Worm (Caenorhabditis elegans): ENCODE data around the gene T02G5.3.

Gene T02G5.3

ce11 chrII:7050021-7050722 is 43.0 kb upstream of the T02G5.3 start, which contains the start of the genes tcer-1 and ZK1127.5 (continued):
- TF ChIP-seq dmd-4 (tag; optimal IDR thresholded peaks at IDR 0.05) (no peak), ZK546.5 (tag; optimal IDR thresholded peaks at IDR 0.05) (no peak), mab-5 (tag; optimal IDR thresholded peaks at IDR 0.05) (no peak), Y55F3AM.14 (GFP tag; optimal IDR thresholded peaks at IDR 0.05) (no peak), elt-3 (tag; optimal IDR thresholded peaks at IDR 0.05) (no peak), snpc-4 (tag; optimal IDR thresholded peaks at IDR 0.05) (peak; percentile 40)

ce11 chrII:7051778-7052177 is 41.4 kb upstream of the T02G5.3 start, which contains the start of gene ZK1127.12:
ZK1127.12 (plus strand) TSS chrII:7052078.
- TF ChIP-seq F13H6.1 (tag; optimal IDR thresholded peaks at IDR 0.05) = no peak
- TF ChIP-seq nhr-12 (tag; optimal IDR thresholded peaks at IDR 0.05) = no peak
- no peak for TF ChIP-seq ceh-82 (tag; optimal IDR thresholded peaks at IDR 0.05)
- TF ChIP-seq aly-2 (tag; optimal IDR thresholded peaks at IDR 0.05) = no peak
- TF ChIP-seq lsy-2 (tag; optimal IDR thresholded peaks at IDR 0.05) = no peak
- no peak for TF ChIP-seq ZK546.5 (tag; optimal IDR thresholded peaks at IDR 0.05)
- TF ChIP-seq ztf-1 (GFP tag; conservative IDR thresholded peaks at IDR 0.05) = no peak
- TF ChIP-seq mbf-1 (tag; optimal IDR thresholded peaks at IDR 0.05) = no peak
- no peak for TF ChIP-seq ama-1 (optimal IDR thresholded peaks at IDR 0.05)
- no peak for TF ChIP-seq mdl-1 (tag; optimal IDR thresholded peaks at IDR 0.05)

ce11 chrII:7053001-7053400 is 40.2 kb upstream of the T02G5.3 start, which contains the start of gene ZK1127.13:
ZK1127.13 (plus strand) TSS chrII:7053301.
- TF ChIP-seq lin-11 (tag; optimal IDR thresholded peaks at IDR 0.05) (no peak), ceh-82 (tag; optimal IDR thresholded peaks at IDR 0.05) (no peak), lsy-2 (tag; optimal IDR thresholded peaks at IDR 0.05) (no peak), unc-62 (GFP tag; optimal IDR thresholded peaks at IDR 0.05) (no peak), ama-1 (optimal IDR thresholded peaks at IDR 0.05) (no peak), unc-39 (tag; optimal IDR thresholded peaks at IDR 0.05) (no peak), sem-4 (tag; optimal IDR thresholded peaks at IDR 0.05) (no peak), nhr-237 (tag; optimal IDR thresholded peaks at IDR 0.05) (no peak), egl-27 (tag; optimal IDR thresholded peaks at IDR 0.05) (no peak), sma-3 (GFP tag; optimal IDR thresholded peaks at IDR 0.05) (no peak), fos-1 (tag; optimal IDR thresholded peaks at IDR 0.05) (no peak), F13H6.1 (tag; optimal IDR thresholded peaks at IDR 0.05) (no peak), zag-1 (tag; optimal IDR thresholded peaks at IDR 0.05) (no peak), elt-3 (tag; optimal IDR thresholded peaks at IDR 0.05) (no peak), C34F6.9 (tag; optimal IDR thresholded peaks at IDR 0.05) (no peak), blmp-1 (tag; optimal IDR thresholded peaks at IDR 0.05; ENCODE audit: insufficient read depth) (no peak), nhr-25 (tag; optimal IDR thresholded peaks at IDR 0.05) (no peak)

- TF ChIP-seq mbf-1 (tag; optimal IDR thresholded peaks at IDR 0.05) (no peak), snpc-4 (tag; optimal IDR thresholded peaks at IDR 0.05) (no peak), C34F6.9 (tag; optimal IDR thresholded peaks at IDR 0.05) (no peak), ztf-4 (tag; optimal IDR thresholded peaks at IDR 0.05) (no peak), lin-11 (tag; optimal IDR thresholded peaks at IDR 0.05) (no peak), ceh-82 (tag; optimal IDR thresholded peaks at IDR 0.05) (no peak), ztf-1 (GFP tag; conservative IDR thresholded peaks at IDR 0.05) (no peak)
Observed at ce11 chrII:7053649-7054048, 39.5 kb upstream of the T02G5.3 start, which contains the start of gene ZK1127.4. ZK1127.4 (plus strand) TSS chrII:7053949.

- TF ChIP-seq blmp-1 (tag; optimal IDR thresholded peaks at IDR 0.05; ENCODE audit: insufficient read depth) (no peak), nhr-129 (tag; optimal IDR thresholded peaks at IDR 0.05) (no peak), ztf-11 (tag; optimal IDR thresholded peaks at IDR 0.05) (no peak), dmd-4 (tag; optimal IDR thresholded peaks at IDR 0.05) (no peak), ama-1 (optimal IDR thresholded peaks at IDR 0.05) (no peak), sma-3 (GFP tag; optimal IDR thresholded peaks at IDR 0.05) (no peak)
Observed at ce11 chrII:7054987-7055386, 38.2 kb upstream of the T02G5.3 start, which contains the start of gene ZK1127.3. ZK1127.3 (plus strand) TSS chrII:7055287.

ce11 chrII:7056328-7056727 is 36.9 kb upstream of the T02G5.3 start:
- TF ChIP-seq sma-9 (GFP tag; optimal IDR thresholded peaks at IDR 0.05) = peak; percentile 2
- no peak for TF ChIP-seq sma-9 (tag; optimal IDR thresholded peaks at IDR 0.05)
- TF ChIP-seq egl-27 (tag; optimal IDR thresholded peaks at IDR 0.05) = no peak
